Fruit fly (Drosophila melanogaster): ENCODE results near the gene repo.
A peak's percentile ranks its signal among the peaks of the same experiment; 100 is the strongest.

Gene repo

dm6 chr3R:18223434-18223833, 12.6 kb upstream of the repo start, which contains the start of the genes mTerf5 and Non3 (continued):
- TF ChIP-seq ewg (GFP tag; optimal IDR thresholded peaks at IDR 0.05) (peak; percentile 81), p53 (GFP tag; optimal IDR thresholded peaks at IDR 0.05) (no peak), Dip3 (GFP tag; optimal IDR thresholded peaks at IDR 0.05) (peak; percentile 8), Chrac-16 (GFP tag; optimal IDR thresholded peaks at IDR 0.05) (peak; percentile 46), fru (optimal IDR thresholded peaks at IDR 0.05) (no peak), CG6272 (GFP tag; IDR thresholded peaks at IDR 0.05) (peak; percentile 62), fd102C (GFP tag; optimal IDR thresholded peaks at IDR 0.05) (no peak), exex (tag; optimal IDR thresholded peaks at IDR 0.05) (peak; percentile 12), CG16779 (GFP tag; IDR thresholded peaks at IDR 0.05) (no peak), CG1024 (GFP tag; IDR thresholded peaks at IDR 0.05) (no peak), pfk (GFP tag; optimal IDR thresholded peaks at IDR 0.05) (no peak)

- TF ChIP-seq toy (GFP tag; IDR thresholded peaks at IDR 0.05) = no peak
- TF ChIP-seq TFAM (GFP tag; optimal IDR thresholded peaks at IDR 0.05) = no peak
- TF ChIP-seq BtbVII (GFP tag; optimal IDR thresholded peaks at IDR 0.05) = no peak
- TF ChIP-seq al (GFP tag; IDR thresholded peaks at IDR 0.05) = no peak
- no peak for TF ChIP-seq tio (GFP tag; optimal IDR thresholded peaks at IDR 0.05)
- no peak for TF ChIP-seq aop (GFP tag; IDR thresholded peaks at IDR 0.05)
- TF ChIP-seq CG4404 (GFP tag; IDR thresholded peaks at IDR 0.05) = no peak
- no peak for TF ChIP-seq cad (GFP tag; optimal IDR thresholded peaks at IDR 0.05)
- TF ChIP-seq Bteb2 (GFP tag; optimal IDR thresholded peaks at IDR 0.05) = no peak
- TF ChIP-seq bowl (GFP tag; IDR thresholded peaks at IDR 0.05) = no peak
- TF ChIP-seq HLH4C (GFP tag; IDR thresholded peaks at IDR 0.05; ENCODE audit: partially characterized antibody) = peak; percentile 94
- TF ChIP-seq her (GFP tag; optimal IDR thresholded peaks at IDR 0.05) = no peak
- TF ChIP-seq HHEX (GFP tag; optimal IDR thresholded peaks at IDR 0.05) = no peak
- TF ChIP-seq Mes4 (GFP tag; optimal IDR thresholded peaks at IDR 0.05) = no peak
- no peak for TF ChIP-seq CG1647 (GFP tag; optimal IDR thresholded peaks at IDR 0.05)
- TF ChIP-seq Side (GFP tag; optimal IDR thresholded peaks at IDR 0.05) = no peak
- TF ChIP-seq Drgx (GFP tag; IDR thresholded peaks at IDR 0.05) = no peak
- no peak for TF ChIP-seq Nf-YA (GFP tag; IDR thresholded peaks at IDR 0.05)
- no peak for TF ChIP-seq oc (tag; optimal IDR thresholded peaks at IDR 0.05)
- no peak for TF ChIP-seq CG14965 (GFP tag; optimal IDR thresholded peaks at IDR 0.05; ENCODE audit: borderline replicate concordance)
- no peak for TF ChIP-seq run (tag; optimal IDR thresholded peaks at IDR 0.05)
- TF ChIP-seq CG10209 (GFP tag; optimal IDR thresholded peaks at IDR 0.05) = no peak
- TF ChIP-seq HLH54F (GFP tag; optimal IDR thresholded peaks at IDR 0.05) = no peak
- no peak for TF ChIP-seq gro (GFP tag; optimal IDR thresholded peaks at IDR 0.05)
- TF ChIP-seq Sin3A (optimal IDR thresholded peaks at IDR 0.05) = peak; percentile 60
- TF ChIP-seq Hr39 (optimal IDR thresholded peaks at IDR 0.05) = no peak
- TF ChIP-seq Camta (GFP tag; optimal IDR thresholded peaks at IDR 0.05) = no peak
- no peak for TF ChIP-seq CG9817 (tag; optimal IDR thresholded peaks at IDR 0.05)
- TF ChIP-seq NC2α (GFP tag; optimal IDR thresholded peaks at IDR 0.05) = no peak
- no peak for TF ChIP-seq Dip3 (GFP tag; optimal IDR thresholded peaks at IDR 0.05)
- peak; percentile 92 for TF ChIP-seq CG4360 (GFP tag; IDR thresholded peaks at IDR 0.05)
- no peak for TF ChIP-seq CG2202 (tag; optimal IDR thresholded peaks at IDR 0.05)
- peak; percentile 19 for TF ChIP-seq CG17186 (GFP tag; optimal IDR thresholded peaks at IDR 0.05)
- TF ChIP-seq ash1 (GFP tag; optimal IDR thresholded peaks at IDR 0.05) = no peak
- peak; percentile 91 for TF ChIP-seq ato (GFP tag; IDR thresholded peaks at IDR 0.05; ENCODE audit: partially characterized antibody)
- TF ChIP-seq Fer1 (GFP tag; optimal IDR thresholded peaks at IDR 0.05) = peak; percentile 3
- peak; percentile 44 for TF ChIP-seq phol (tag; optimal IDR thresholded peaks at IDR 0.05)
- TF ChIP-seq inv (GFP tag; IDR thresholded peaks at IDR 0.05; ENCODE audit: partially characterized antibody) = peak; percentile 63
- TF ChIP-seq kah (GFP tag; optimal IDR thresholded peaks at IDR 0.05) = no peak
- peak; percentile 83 for TF ChIP-seq Sry-δ (GFP tag; optimal IDR thresholded peaks at IDR 0.05)
- peak; percentile 14 for TF ChIP-seq CG2120 (GFP tag; optimal IDR thresholded peaks at IDR 0.05)
Measured at dm6 chr3R:18226043-18226808, 9.8 kb upstream of the repo start, which contains the start of the genes CG7168 and Mdh2. Gene CG7168, minus strand, starts transcription at chr3R:18226082. Gene Mdh2, plus strand, starts transcription at chr3R:18226396.
